Fruit fly (Drosophila melanogaster) whole organism: ENCODE data around the gene MFS9.

Source experiments
- Dll ChIP-seq: fragments of >200 bp; optimal IDR thresholded peaks from 2 replicates; lab custom pipeline; 2017
- pan ChIP-seq: fragments of >200 bp; optimal IDR thresholded peaks from 2 replicates; lab custom pipeline; 2017
- psq ChIP-seq: fragments of >200 bp; optimal IDR thresholded peaks from 2 replicates; lab custom pipeline; 2017

DNA sequence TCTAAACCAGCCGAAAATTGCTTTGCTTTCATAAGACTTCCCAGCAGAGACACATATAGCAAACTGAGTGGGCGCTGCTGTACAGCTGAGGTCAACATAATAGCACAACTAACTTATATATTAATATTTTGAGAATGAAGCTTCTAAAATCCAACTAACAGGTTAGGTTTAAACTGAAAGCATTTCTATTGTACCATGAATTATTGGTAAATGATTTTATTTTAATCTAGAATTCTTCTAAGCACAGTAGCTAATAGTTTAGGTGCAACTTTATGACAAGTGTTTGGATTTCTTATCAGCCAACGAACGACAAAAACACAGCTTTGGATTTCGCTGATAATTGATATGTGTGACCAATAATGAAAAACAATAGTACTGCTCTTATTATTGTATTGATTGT lies 42.8 kb upstream of the MFS9 start:
- TF ChIP-seq psq (lab: Kevin White, UChicago) (no peak), pan (lab: Kevin White, UChicago) (no peak), Dll (no peak)
